Worm (Caenorhabditis elegans): ENCODE data around the gene cyp-35D1.

The cyp-35D1 gene

DNA sequence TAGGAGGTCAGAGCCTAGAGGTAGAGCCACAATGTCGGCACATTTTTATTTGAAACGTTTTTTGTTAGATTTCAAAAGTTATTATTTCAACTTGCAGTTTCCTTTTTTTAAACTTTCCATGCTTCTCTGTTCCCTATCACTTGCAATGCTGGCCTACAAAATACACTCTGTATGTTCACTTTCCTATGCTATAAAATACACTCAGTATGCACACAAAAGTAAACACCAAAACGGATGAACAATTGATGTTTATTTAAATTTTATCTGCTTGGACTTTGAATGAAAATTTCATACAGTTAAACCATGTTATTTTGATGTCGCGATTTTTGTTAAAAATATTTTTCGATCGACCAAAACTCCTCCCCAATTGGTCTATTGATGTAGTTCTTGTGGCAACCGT, 11.6 kb downstream of the cyp-35D1 start:
- no peak for TF ChIP-seq unc-62 (GFP tag; optimal IDR thresholded peaks at IDR 0.05)

DNA sequence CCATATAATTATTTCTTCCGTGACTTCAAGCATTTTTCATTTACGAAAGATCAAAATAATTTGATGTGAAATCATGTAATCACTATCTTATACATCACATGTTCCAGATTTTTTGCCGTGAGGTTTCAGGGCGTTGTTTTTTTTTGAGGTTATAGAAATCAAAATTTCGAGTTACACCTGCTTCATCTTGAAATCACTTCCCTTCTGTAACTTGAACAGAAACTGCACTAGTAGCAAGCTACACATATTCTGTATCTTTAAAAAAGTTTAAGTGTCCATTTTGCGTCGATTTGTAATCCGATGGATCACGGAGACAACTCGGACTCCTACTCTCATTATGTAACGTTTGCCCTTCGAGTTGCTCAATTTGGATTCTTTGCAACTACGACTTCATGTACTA, 21.6 kb downstream of the cyp-35D1 start, which contains the start of gene F22B8.3:
Gene F22B8.3 (plus strand): TSS at position 301 of the 400 bp plus-strand sequence.
- no peak for TF ChIP-seq unc-62 (GFP tag; optimal IDR thresholded peaks at IDR 0.05)

DNA sequence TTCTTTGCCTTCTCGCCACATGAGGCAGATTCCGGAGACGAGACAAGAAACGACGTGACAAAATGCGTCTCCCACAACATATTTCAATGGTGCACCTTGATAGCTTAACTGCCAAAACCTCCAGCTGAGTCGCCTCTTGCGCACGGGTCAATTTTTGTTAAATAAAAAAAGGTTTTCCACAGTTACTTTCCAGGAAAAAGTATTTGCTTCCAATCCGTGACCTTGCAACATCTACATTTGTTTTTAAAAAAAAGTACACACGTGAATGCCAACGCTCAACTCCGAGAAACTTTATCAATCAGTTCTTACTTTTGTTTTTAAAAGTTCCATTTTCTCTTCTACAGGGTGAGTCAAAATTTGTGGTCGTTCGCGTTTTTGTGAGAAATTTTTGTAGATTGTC, 25.2 kb downstream of the cyp-35D1 start, which contains the start of gene F22B8.7:
Gene F22B8.7 (plus strand): TSS at position 301 of the 400 bp plus-strand sequence.
- TF ChIP-seq unc-62 (GFP tag; optimal IDR thresholded peaks at IDR 0.05), result no peak

DNA sequence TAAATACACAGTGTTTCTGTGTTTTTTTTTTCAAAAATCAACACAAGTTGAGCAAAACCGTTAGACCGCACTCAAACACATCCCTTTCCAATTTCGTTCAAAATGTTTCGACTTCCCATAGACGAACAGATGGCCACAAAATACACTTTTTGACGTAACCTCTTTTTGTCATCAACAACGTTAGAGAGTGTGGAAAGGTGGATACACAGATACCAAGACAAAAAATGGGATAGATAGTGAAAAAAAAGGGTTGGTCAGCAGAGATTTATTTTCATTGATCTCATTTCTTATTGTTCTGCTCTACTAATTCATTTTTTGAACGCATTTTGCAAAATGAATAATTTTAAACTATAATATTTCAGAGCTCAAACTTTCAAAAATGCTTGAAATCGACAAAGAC, 25.8 kb downstream of the cyp-35D1 start:
- no peak for TF ChIP-seq unc-62 (GFP tag; optimal IDR thresholded peaks at IDR 0.05)

DNA sequence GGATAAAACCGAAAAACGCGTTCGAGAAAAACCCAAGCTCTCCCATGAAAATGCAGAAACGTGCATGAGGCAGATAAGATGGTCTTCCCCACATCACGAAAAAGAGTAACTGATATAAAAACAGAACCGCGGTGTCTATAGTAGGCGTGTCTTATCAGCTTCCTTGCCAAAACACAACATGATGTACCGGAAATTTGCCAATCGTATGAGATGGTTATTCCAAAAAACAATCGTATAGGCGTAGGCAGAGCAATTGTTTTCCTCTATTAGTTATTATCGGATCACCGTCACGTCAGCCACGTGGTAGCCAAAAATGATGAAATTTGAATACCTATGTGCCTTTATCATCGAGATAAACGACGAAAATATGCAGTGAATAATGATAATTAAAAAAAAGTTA, 30.4 kb downstream of the cyp-35D1 start, which contains the start of gene str-7:
Gene str-7 (minus strand): TSS at position 101 of the 400 bp plus-strand sequence.
- TF ChIP-seq unc-62 (GFP tag; optimal IDR thresholded peaks at IDR 0.05), result no peak

DNA sequence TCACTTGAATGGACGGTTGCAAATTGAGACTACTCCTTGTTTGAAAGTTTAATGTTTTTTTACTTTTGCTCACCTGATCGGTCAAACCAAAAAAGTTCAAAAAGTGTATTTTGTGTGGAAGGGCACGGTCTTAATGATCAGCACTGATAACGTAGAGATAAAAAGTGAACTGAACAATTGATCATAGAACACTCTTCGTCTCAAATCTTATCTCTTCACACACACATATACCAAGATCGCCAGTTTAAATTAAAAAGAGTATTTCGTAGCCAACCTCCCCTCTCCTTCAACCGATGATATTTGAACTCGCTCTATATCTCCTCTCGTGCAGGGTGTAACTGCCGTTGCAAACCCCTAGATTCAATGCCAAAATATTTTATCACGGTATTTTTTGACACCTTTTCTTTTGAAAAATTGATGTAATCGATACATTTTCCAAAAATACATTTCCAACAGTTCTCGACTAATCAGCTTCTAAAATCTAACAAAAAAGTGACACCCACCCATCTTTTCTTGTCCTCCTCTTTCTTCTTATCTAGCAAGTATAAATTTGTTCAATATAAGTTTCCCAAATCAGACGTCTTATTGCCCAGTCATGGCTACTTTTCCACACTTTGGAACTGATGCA, 31.2 kb downstream of the cyp-35D1 start, which contains the start of gene cth-1:
Gene cth-1 (plus strand): TSS at position 578 of the 628 bp plus-strand sequence.
- no peak for TF ChIP-seq unc-62 (GFP tag; optimal IDR thresholded peaks at IDR 0.05)

DNA sequence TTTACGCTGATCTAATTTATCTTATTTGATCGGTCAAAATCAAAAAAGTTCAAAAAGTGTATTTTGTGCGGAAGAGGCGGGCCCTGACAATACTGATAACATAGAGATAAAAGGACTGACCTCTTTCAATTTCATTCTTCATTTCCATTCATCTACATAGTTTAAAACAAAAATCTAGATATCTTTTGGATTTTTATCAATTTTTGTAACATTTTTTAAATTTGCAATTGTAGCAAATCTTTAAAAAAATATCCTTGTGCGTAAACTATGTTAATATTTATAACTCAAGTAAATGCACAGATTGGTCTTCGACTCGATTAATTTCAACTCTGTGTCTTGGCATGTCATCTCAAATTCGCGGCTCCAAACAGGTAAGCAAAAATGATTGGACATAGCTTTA, 34.6 kb downstream of the cyp-35D1 start, which contains the start of gene argk-1:
Gene argk-1 (plus strand): TSS at position 301 of the 400 bp plus-strand sequence.
- no peak for TF ChIP-seq unc-62 (GFP tag; optimal IDR thresholded peaks at IDR 0.05)

DNA sequence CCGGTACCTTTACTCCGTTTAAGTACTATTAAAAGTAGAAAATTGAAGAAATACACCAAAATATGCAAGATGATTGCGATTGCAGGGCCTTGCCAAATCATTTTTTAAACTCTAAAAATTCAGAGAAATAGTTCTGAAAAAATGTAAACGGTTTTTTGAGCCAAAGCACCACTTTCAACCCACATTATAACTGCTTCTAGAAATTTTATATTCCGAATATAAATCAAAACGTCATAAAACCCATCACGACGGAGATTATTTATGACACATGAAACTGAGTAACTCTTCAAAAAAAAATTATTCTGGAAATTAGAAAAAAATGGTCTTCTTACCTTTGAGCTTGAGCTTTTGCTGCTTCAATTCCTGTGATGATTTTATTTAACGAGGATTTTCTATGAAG, 45.2 kb downstream of the cyp-35D1 start, which contains the start of gene srxa-16:
Gene srxa-16 (minus strand): TSS at position 101 of the 400 bp plus-strand sequence.
- TF ChIP-seq unc-62 (GFP tag; optimal IDR thresholded peaks at IDR 0.05), result no peak

DNA sequence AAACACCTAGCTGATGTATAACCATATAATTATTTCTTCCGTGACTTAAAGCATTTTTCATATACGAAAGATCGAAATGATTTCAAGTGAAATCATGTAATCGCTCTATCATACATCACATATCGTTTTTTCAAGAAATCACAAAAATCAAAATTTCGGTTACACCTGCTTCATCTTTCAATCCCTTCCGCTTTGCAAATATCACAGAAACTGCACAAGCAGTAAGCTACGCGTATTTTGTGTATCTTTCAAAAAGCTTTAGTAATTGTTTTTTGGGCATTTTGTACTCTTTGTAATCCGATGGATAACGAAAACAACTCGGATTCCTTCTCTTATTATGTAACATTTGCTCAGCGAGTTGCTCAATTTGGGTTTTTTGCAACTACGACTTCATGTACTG, 46.3 kb downstream of the cyp-35D1 start, which contains the start of gene str-25:
Gene str-25 (plus strand): TSS at position 301 of the 400 bp plus-strand sequence.
- TF ChIP-seq unc-62 (GFP tag; optimal IDR thresholded peaks at IDR 0.05), result no peak

DNA sequence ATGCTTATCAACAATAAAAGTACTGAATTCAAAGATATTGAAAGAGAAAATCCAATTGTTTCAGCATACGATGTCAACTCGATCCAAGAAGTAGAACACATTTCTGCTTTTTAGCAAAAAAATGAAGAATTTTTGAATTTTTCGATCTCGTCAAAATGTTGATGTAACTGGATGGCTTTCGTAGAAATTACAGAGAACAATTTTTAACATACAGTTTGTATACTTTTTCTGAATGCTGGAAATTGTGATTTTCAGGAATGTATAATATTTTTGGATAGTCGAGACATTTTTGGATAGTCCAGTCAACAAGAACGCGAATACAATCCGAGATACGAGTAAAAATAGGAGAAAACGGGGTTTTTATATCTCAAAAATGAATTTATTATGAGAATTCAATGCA, 49.6 kb downstream of the cyp-35D1 start, which contains the start of gene str-103:
Gene str-103 (minus strand): TSS at position 101 of the 400 bp plus-strand sequence.
- TF ChIP-seq unc-62 (GFP tag; optimal IDR thresholded peaks at IDR 0.05), result no peak

DNA sequence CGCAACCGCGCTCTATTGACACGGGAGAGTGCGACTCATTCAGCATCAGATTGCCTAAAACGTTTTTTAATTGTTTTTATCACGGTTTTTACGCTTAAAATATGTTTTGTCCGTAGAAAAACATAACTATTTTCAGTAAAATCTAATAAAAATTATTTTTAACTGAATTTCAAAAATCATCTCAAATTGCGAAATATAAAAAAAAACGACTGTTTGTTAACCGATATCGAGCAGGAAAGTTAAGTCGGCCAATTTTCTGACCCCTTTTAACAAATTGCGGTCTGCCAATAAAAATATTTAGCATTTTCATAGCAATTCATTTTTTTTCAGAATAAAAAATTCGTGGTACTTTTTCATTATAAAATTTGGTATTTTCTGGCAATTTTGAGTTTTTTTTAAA, 51.5 kb downstream of the cyp-35D1 start:
- TF ChIP-seq unc-62 (GFP tag; optimal IDR thresholded peaks at IDR 0.05), result no peak
